Worm (Caenorhabditis elegans) whole organism, mixed stage, embryonic: ENCODE data around the gene kbp-2.
A peak's percentile ranks its signal among the peaks of the same experiment; 100 is the strongest.

Source experiments
- M03D4.4 ChIP-seq: sonication (generic microtip); optimal IDR thresholded peaks from 2 replicates; lab custom pipeline; 2017; ENCODE audit warnings: mild to moderate bottlenecking, missing genetic modification characterization, missing compliant biosample characterization
- bed-3 ChIP-seq: fragments of 200-800 bp; sonication (Bioruptor generic); optimal IDR thresholded peaks from 3 replicates; lab custom pipeline; 2018; ENCODE audit warnings: mild to moderate bottlenecking, missing genetic modification characterization, moderate library complexity, missing compliant biosample characterization
- blmp-1 ChIP-seq: fragments of 150-350 bp; optimal IDR thresholded peaks from 2 replicates; lab custom pipeline; 2014; ENCODE audit warnings: missing biosample characterization, missing genetic modification characterization
- ceh-39 ChIP-seq: fragments of 150-350 bp; optimal IDR thresholded peaks from 2 replicates; lab custom pipeline; 2014; ENCODE audit warnings: missing biosample characterization, missing genetic modification characterization
- ceh-43 ChIP-seq: fragments of 200-800 bp; sonication (Bioruptor generic); optimal IDR thresholded peaks from 2 replicates; lab custom pipeline; 2018; ENCODE audit warnings: mild to moderate bottlenecking, missing genetic modification characterization, moderate library complexity, missing compliant biosample characterization
- ceh-83 ChIP-seq: fragments of 200-800 bp; sonication (Bioruptor generic); optimal IDR thresholded peaks from 2 replicates; lab custom pipeline; 2018; ENCODE audit warnings: mild to moderate bottlenecking, missing genetic modification characterization, missing compliant biosample characterization
- ces-1 ChIP-seq: fragments of 150-350 bp; optimal IDR thresholded peaks from 2 replicates; lab custom pipeline; 2014; ENCODE audit warnings: missing biosample characterization, missing genetic modification reagents, missing genetic modification characterization
- cnd-1 ChIP-seq: fragments of 200-800 bp; sonication (Bioruptor generic); optimal IDR thresholded peaks from 2 replicates; lab custom pipeline; 2018; ENCODE audit warnings: mild to moderate bottlenecking, missing genetic modification characterization, missing compliant biosample characterization
- drap-1 ChIP-seq: fragments of 200-800 bp; sonication (Bioruptor generic); optimal IDR thresholded peaks from 3 replicates; lab custom pipeline; 2018; ENCODE audit warnings: mild to moderate bottlenecking, missing genetic modification characterization, missing compliant biosample characterization
- elt-1 ChIP-seq: sonication (generic microtip); optimal IDR thresholded peaks from 2 replicates; lab custom pipeline; 2017; ENCODE audit warnings: missing genetic modification characterization, mild to moderate bottlenecking, missing compliant biosample characterization, antibody characterized with exemption, moderate library complexity, borderline replicate concordance; ENCODE audit not compliant: insufficient read depth
- elt-3 ChIP-seq: fragments of 150-350 bp; optimal IDR thresholded peaks from 2 replicates; lab custom pipeline; 2014; ENCODE audit warnings: missing biosample characterization, missing genetic modification characterization
- flh-1 ChIP-seq: fragments of 200-800 bp; sonication (Bioruptor generic); optimal IDR thresholded peaks from 2 replicates; lab custom pipeline; 2018; ENCODE audit warnings: mild to moderate bottlenecking, missing genetic modification characterization, moderate library complexity, missing compliant biosample characterization
- ham-2 ChIP-seq: fragments of 200-800 bp; sonication (Bioruptor generic); optimal IDR thresholded peaks from 2 replicates; lab custom pipeline; 2018; ENCODE audit warnings: mild to moderate bottlenecking, missing genetic modification characterization, missing compliant biosample characterization
- hlh-1 ChIP-seq: fragments of 150-350 bp; optimal IDR thresholded peaks from 2 replicates; lab custom pipeline; 2014; ENCODE audit warnings: missing biosample characterization, missing genetic modification reagents, missing genetic modification characterization
- lin-13 ChIP-seq: fragments of 150-350 bp; optimal IDR thresholded peaks from 2 replicates; lab custom pipeline; 2014; ENCODE audit warnings: missing biosample characterization, missing genetic modification characterization
- lin-32 ChIP-seq: fragments of 200-800 bp; sonication (Bioruptor generic); optimal IDR thresholded peaks from 2 replicates; lab custom pipeline; 2018; ENCODE audit warnings: mild to moderate bottlenecking, missing genetic modification characterization, missing compliant biosample characterization
- mab-5 ChIP-seq: fragments of 150-350 bp; optimal IDR thresholded peaks from 2 replicates; lab custom pipeline; 2014; ENCODE audit warnings: missing biosample characterization, missing genetic modification characterization
- mep-1 ChIP-seq: fragments of 150-350 bp; optimal IDR thresholded peaks from 2 replicates; lab custom pipeline; 2017; ENCODE audit warnings: missing biosample characterization, missing genetic modification reagents, missing genetic modification characterization, inconsistent platforms
- nhr-12 ChIP-seq: fragments of 150-350 bp; optimal IDR thresholded peaks from 2 replicates; lab custom pipeline; 2014; ENCODE audit warnings: missing biosample characterization, missing genetic modification characterization
- nhr-28 ChIP-seq: fragments of 150-350 bp; optimal IDR thresholded peaks from 2 replicates; lab custom pipeline; 2014; ENCODE audit warnings: missing biosample characterization, missing genetic modification characterization
- pha-4 ChIP-seq: fragments of 150-350 bp; optimal IDR thresholded peaks from 2 replicates; lab custom pipeline; 2018; ENCODE audit warnings: missing biosample characterization, missing genetic modification reagents, missing genetic modification characterization
- snpc-4 ChIP-seq: fragments of 150-350 bp; optimal IDR thresholded peaks from 2 replicates; lab custom pipeline; 2014; ENCODE audit warnings: missing biosample characterization, missing genetic modification characterization
- sptf-1 ChIP-seq: sonication (generic microtip); optimal IDR thresholded peaks from 2 replicates; lab custom pipeline; 2017; ENCODE audit warnings: mild to moderate bottlenecking, missing genetic modification characterization, moderate library complexity, missing compliant biosample characterization
- unc-120 ChIP-seq: sonication (generic microtip); optimal IDR thresholded peaks from 2 replicates; lab custom pipeline; 2017; ENCODE audit warnings: missing genetic modification characterization, missing compliant biosample characterization; ENCODE audit not compliant: poor library complexity, severe bottlenecking
- unc-39 ChIP-seq: fragments of 150-350 bp; optimal IDR thresholded peaks from 2 replicates; lab custom pipeline; 2014; ENCODE audit warnings: missing biosample characterization, missing genetic modification characterization
- unc-62 ChIP-seq: fragments of 150-350 bp; optimal IDR thresholded peaks from 2 replicates; lab custom pipeline; 2014; ENCODE audit warnings: missing biosample characterization, missing genetic modification reagents, missing genetic modification characterization
- zip-8 ChIP-seq: fragments of 150-350 bp; optimal IDR thresholded peaks from 2 replicates; lab custom pipeline; 2014; ENCODE audit warnings: missing biosample characterization, missing genetic modification characterization
- ztf-11 ChIP-seq: fragments of 150-350 bp; optimal IDR thresholded peaks from 2 replicates; lab custom pipeline; 2014; ENCODE audit warnings: missing biosample characterization, missing genetic modification characterization

Gene kbp-2

ce11 chrIII:4910956-4911355, 7.3 kb upstream of the kbp-2 start, which contains the start of gene F26F4.2:
TSS of gene F26F4.2 (plus strand) at chrIII:4911256.
- TF ChIP-seq ceh-39 (tag; lab: Kevin White, UChicago), result no peak
- no peak for TF ChIP-seq nhr-12 (tag; lab: Kevin White, UChicago)
- no peak for TF ChIP-seq flh-1 (GFP tag; lab: Kevin White, UChicago)
- no peak for TF ChIP-seq cnd-1
- no peak for TF ChIP-seq ztf-11 (tag; lab: Kevin White, UChicago)
- no peak for TF ChIP-seq snpc-4 (tag; lab: Kevin White, UChicago)
- no peak for TF ChIP-seq zip-8 (tag; lab: Kevin White, UChicago)
- TF ChIP-seq bed-3 (GFP tag; lab: Kevin White, UChicago), result no peak
- TF ChIP-seq mab-5 (tag; lab: Kevin White, UChicago), result no peak
- TF ChIP-seq unc-39 (tag; lab: Kevin White, UChicago), result no peak

ce11 chrIII:4909938-4910337, 6.3 kb upstream of the kbp-2 start, which contains the start of gene F26F4.12:
TSS of gene F26F4.12 (minus strand) at chrIII:4910038.
- TF ChIP-seq ztf-11 (tag; lab: Kevin White, UChicago) (no peak), nhr-28 (tag; lab: Kevin White, UChicago) (no peak), lin-32 (GFP tag; lab: Kevin White, UChicago) (no peak)

ce11 chrIII:4906896-4907295, 3.2 kb upstream of the kbp-2 start, which contains the start of gene rom-1:
TSS of gene rom-1 (plus strand) at chrIII:4907196.
- TF ChIP-seq mab-5 (tag; lab: Kevin White, UChicago) (no peak), sptf-1 (no peak), blmp-1 (no peak), M03D4.4 (tag; lab: Kevin White, UChicago) (no peak)
- TF ChIP-seq, all 35 proteins: peak for 0

ce11 chrIII:4906365-4906764, 2.7 kb upstream of the kbp-2 start:
- TF ChIP-seq unc-120 (tag; lab: Kevin White, UChicago) (no peak), bed-3 (GFP tag; lab: Kevin White, UChicago) (no peak), blmp-1 (no peak), mep-1 (tag; lab: Kevin White, UChicago) (no peak), unc-39 (tag; lab: Kevin White, UChicago) (no peak), drap-1 (GFP tag; lab: Kevin White, UChicago) (no peak), sptf-1 (no peak), elt-1 (tag; lab: Kevin White, UChicago) (no peak)
- TF ChIP-seq, all 35 proteins: peak for 0

ce11 chrIII:4905405-4905804, 1.7 kb upstream of the kbp-2 start, which contains the start of gene F26F4.8:
TSS of gene F26F4.8 (minus strand) at chrIII:4905473.
- TF ChIP-seq sptf-1 (peak; percentile 26), lin-13 (tag; lab: Kevin White, UChicago) (no peak), lin-32 (GFP tag; lab: Kevin White, UChicago) (peak; percentile 2), ceh-83 (GFP tag; lab: Kevin White, UChicago) (peak; percentile 43), ceh-43 (peak; percentile 19), mep-1 (tag; lab: Kevin White, UChicago) (peak; percentile 18), unc-120 (tag; lab: Kevin White, UChicago) (peak; percentile 92), ces-1 (GFP tag; lab: Kevin White, UChicago) (peak; percentile 2), hlh-1 (tag; lab: Kevin White, UChicago) (peak; percentile 37), ztf-11 (tag; lab: Kevin White, UChicago) (no peak)

ce11 chrIII:4900260-4900659, 3.4 kb downstream of the kbp-2 start, which contains the start of gene tag-340:
TSS of gene tag-340 (plus strand) at chrIII:4900508.
- TF ChIP-seq blmp-1, result no peak
- TF ChIP-seq zip-8 (tag; lab: Kevin White, UChicago), result no peak
- TF ChIP-seq pha-4 (tag; lab: Kevin White, UChicago), result no peak
- TF ChIP-seq cnd-1, result no peak
- no peak for TF ChIP-seq unc-62 (GFP tag; lab: Kevin White, UChicago)
- no peak for TF ChIP-seq elt-3 (tag; lab: Kevin White, UChicago)
- TF ChIP-seq ceh-39 (tag; lab: Kevin White, UChicago), result no peak
- no peak for TF ChIP-seq nhr-28 (tag; lab: Kevin White, UChicago)
- no peak for TF ChIP-seq unc-120 (tag; lab: Kevin White, UChicago)
- TF ChIP-seq ham-2 (GFP tag; lab: Kevin White, UChicago), result no peak
- TF ChIP-seq flh-1 (GFP tag; lab: Kevin White, UChicago), result no peak
- no peak for TF ChIP-seq ztf-11 (tag; lab: Kevin White, UChicago)
- TF ChIP-seq unc-39 (tag; lab: Kevin White, UChicago), result no peak
- no peak for TF ChIP-seq ceh-83 (GFP tag; lab: Kevin White, UChicago)
- no peak for TF ChIP-seq bed-3 (GFP tag; lab: Kevin White, UChicago)
